Worm (Caenorhabditis elegans): ENCODE data around the gene F31F7.2.

DNA sequence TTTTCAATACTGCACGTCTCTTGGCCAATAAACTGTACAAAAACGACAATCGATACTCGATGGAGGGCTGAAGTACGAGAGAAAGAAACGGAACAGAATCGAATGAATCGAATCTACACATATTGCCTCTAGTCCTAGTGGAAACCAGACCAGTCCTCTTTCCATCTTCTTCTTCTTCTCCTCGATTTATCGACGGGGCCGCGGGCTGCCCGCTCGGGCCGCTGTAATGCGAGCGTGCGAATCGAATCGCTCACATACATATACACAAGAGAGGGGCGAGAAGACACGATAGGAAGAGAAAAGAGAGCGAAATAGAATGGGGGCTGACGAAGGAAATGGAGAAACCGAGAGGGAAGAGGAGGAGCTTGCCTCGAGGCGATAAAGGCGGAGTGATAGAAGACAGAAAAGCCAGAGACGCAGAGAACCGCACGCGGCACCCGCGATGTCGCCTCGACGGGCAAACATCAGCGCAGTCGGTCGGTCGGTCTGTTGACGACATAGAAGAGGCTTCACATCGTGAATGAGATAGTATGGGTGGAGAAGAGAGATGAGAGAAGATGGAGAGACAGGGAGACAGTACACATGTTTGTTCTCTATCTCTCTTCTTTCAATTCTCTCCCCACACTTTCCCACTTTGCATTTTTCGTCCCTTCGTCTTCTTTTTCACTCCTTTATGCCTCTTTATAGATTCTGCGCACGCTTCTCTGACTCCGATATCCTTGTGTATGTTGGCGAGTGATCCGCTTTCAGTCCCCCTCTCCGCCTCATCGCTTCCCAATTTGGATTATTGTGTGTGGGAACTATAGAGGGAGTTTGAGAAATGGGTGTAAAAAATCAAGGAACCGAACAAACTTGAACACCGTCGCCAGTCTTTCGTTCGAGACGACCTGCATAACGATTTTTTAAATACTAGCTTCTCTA is 43.1 kb upstream of the F31F7.2 start:
- no peak for TF ChIP-seq unc-62 (GFP tag; optimal IDR thresholded peaks at IDR 0.05)
- peak; percentile 60 for TF ChIP-seq unc-98 (GFP tag; IDR thresholded peaks at IDR 0.05)

All from whole organism, L1 larva.